Fruit fly (Drosophila melanogaster) whole organism: ENCODE results near the gene CG4592.

ENCODE experiments used
- CG8478 ChIP-seq: fragments of >200 bp; optimal IDR thresholded peaks from 2 replicates; lab custom pipeline; 2018; ENCODE audit warnings: inconsistent platforms
- Dll ChIP-seq: fragments of >200 bp; optimal IDR thresholded peaks from 2 replicates; lab custom pipeline; 2017
- EcR ChIP-seq, 2 experiments: fragments of >200 bp; optimal IDR thresholded peaks; 2 replicates each; lab custom pipeline; 2017; ENCODE audit warnings: missing biosample characterization in 2 of 2, missing genetic modification characterization in 2 of 2, missing genetic modification reagents in 2 of 2
- pan ChIP-seq: fragments of >200 bp; optimal IDR thresholded peaks from 2 replicates; lab custom pipeline; 2017
- psq ChIP-seq: fragments of >200 bp; optimal IDR thresholded peaks from 2 replicates; lab custom pipeline; 2017
- usp ChIP-seq: fragments of >200 bp; optimal IDR thresholded peaks from 2 replicates; lab custom pipeline; 2017; ENCODE audit warnings: missing biosample characterization, missing genetic modification characterization, mixed read lengths

The CG4592 gene

dm6 chr2L:9937908-9938307, 16.5 kb downstream of the CG4592 start, which contains the start of gene Arglu1:
Gene Arglu1, minus strand, starts transcription at chr2L:9938134.
- no peak for TF ChIP-seq usp (GFP tag; lab: Kevin White, UChicago)
- TF ChIP-seq Dll, result no peak
- no peak for TF ChIP-seq pan (lab: Kevin White, UChicago)
- no peak for TF ChIP-seq CG8478 (lab: Kevin White, UChicago)
- TF ChIP-seq EcR (GFP tag; optimal IDR thresholded peaks at IDR 0.05; lab: Kevin White, UChicago), result no peak
- no peak for TF ChIP-seq psq (lab: Kevin White, UChicago)

dm6 chr2L:9938631-9939256, 17.3 kb downstream of the CG4592 start, which contains the start of the genes Datp and CG4619:
Gene Datp, minus strand, starts transcription at chr2L:9938790.
Gene CG4619, plus strand, starts transcription at chr2L:9938863.
- TF ChIP-seq EcR (GFP tag; optimal IDR thresholded peaks at IDR 0.05; lab: Kevin White, UChicago) (no peak), Dll (no peak), usp (GFP tag; lab: Kevin White, UChicago) (no peak), psq (lab: Kevin White, UChicago) (no peak), pan (lab: Kevin White, UChicago) (no peak), CG8478 (lab: Kevin White, UChicago) (no peak)

- TF ChIP-seq CG8478 (lab: Kevin White, UChicago) (no peak), pan (lab: Kevin White, UChicago) (no peak)
Observed at dm6 chr2L:9943521-9943920, 22.1 kb downstream of the CG4592 start.

- no peak for TF ChIP-seq pan (lab: Kevin White, UChicago)
- TF ChIP-seq EcR (GFP tag; optimal IDR thresholded peaks at IDR 0.05; lab: Kevin White, UChicago), result no peak
- TF ChIP-seq psq (lab: Kevin White, UChicago), result no peak
- no peak for TF ChIP-seq usp (GFP tag; lab: Kevin White, UChicago)
- TF ChIP-seq Dll, result no peak
- no peak for TF ChIP-seq CG8478 (lab: Kevin White, UChicago)
Observed at dm6 chr2L:9945086-9945485, 23.7 kb downstream of the CG4592 start.

- TF ChIP-seq CG8478 (lab: Kevin White, UChicago), result no peak
- TF ChIP-seq usp (GFP tag; lab: Kevin White, UChicago), result no peak
- no peak for TF ChIP-seq pan (lab: Kevin White, UChicago)
- TF ChIP-seq EcR (GFP tag; optimal IDR thresholded peaks at IDR 0.05; lab: Kevin White, UChicago), result no peak
- TF ChIP-seq Dll, result no peak
- TF ChIP-seq psq (lab: Kevin White, UChicago), result no peak
Observed at dm6 chr2L:9946051-9946450, 24.6 kb downstream of the CG4592 start.

- TF ChIP-seq psq (lab: Kevin White, UChicago) (no peak), Dll (no peak), pan (lab: Kevin White, UChicago) (no peak), usp (GFP tag; lab: Kevin White, UChicago) (no peak)
Observed at dm6 chr2L:9947265-9947664, 25.8 kb downstream of the CG4592 start, which contains the start of gene CG5853. Gene CG5853, minus strand, starts transcription at chr2L:9947648.

dm6 chr2L:9947738-9948519, 26.5 kb downstream of the CG4592 start:
- TF ChIP-seq Dll (no peak), usp (GFP tag; lab: Kevin White, UChicago) (no peak), psq (lab: Kevin White, UChicago) (no peak), pan (lab: Kevin White, UChicago) (no peak), EcR (GFP tag; optimal IDR thresholded peaks at IDR 0.05; lab: Kevin White, UChicago) (no peak), CG8478 (lab: Kevin White, UChicago) (no peak)

- TF ChIP-seq CG8478 (lab: Kevin White, UChicago) (no peak), usp (GFP tag; lab: Kevin White, UChicago) (no peak), pan (lab: Kevin White, UChicago) (no peak), psq (lab: Kevin White, UChicago) (no peak), EcR (GFP tag; optimal IDR thresholded peaks at IDR 0.05; lab: Kevin White, UChicago) (no peak), Dll (no peak)
Observed at dm6 chr2L:9948520-9948858, 27.1 kb downstream of the CG4592 start.

dm6 chr2L:9949178-9950062, 28.0 kb downstream of the CG4592 start:
- TF ChIP-seq usp (GFP tag; lab: Kevin White, UChicago) (no peak), Dll (no peak), EcR (GFP tag; optimal IDR thresholded peaks at IDR 0.05; lab: Kevin White, UChicago) (no peak), pan (lab: Kevin White, UChicago) (no peak)

- no peak for TF ChIP-seq Dll
- no peak for TF ChIP-seq EcR (GFP tag; optimal IDR thresholded peaks at IDR 0.05; lab: Kevin White, UChicago)
- TF ChIP-seq psq (lab: Kevin White, UChicago), result no peak
- TF ChIP-seq CG8478 (lab: Kevin White, UChicago), result no peak
- no peak for TF ChIP-seq pan (lab: Kevin White, UChicago)
- TF ChIP-seq usp (GFP tag; lab: Kevin White, UChicago), result no peak
Observed at dm6 chr2L:9954119-9954518, 32.7 kb downstream of the CG4592 start, which contains the start of the genes CG13126 and CG4709. Gene CG13126, minus strand, starts transcription at chr2L:9954181. Gene CG4709, plus strand, starts transcription at chr2L:9954325.

dm6 chr2L:9954696-9955095, 33.3 kb downstream of the CG4592 start:
- TF ChIP-seq Dll (no peak), pan (lab: Kevin White, UChicago) (no peak), psq (lab: Kevin White, UChicago) (no peak), EcR (GFP tag; optimal IDR thresholded peaks at IDR 0.05; lab: Kevin White, UChicago) (no peak), usp (GFP tag; lab: Kevin White, UChicago) (no peak), CG8478 (lab: Kevin White, UChicago) (no peak)
